Worm (Caenorhabditis elegans) whole organism, young adult: ENCODE data around the gene srw-117.
A peak's percentile ranks its signal among the peaks of the same experiment; 100 is the strongest.

Source experiments
- C06A6.2 ChIP-seq: fragments of 200-800 bp; sonication (Bioruptor generic); conservative IDR thresholded peaks from 2 replicates; pipeline ENCODE4 v1.3.6; 2022; ENCODE audit warnings: missing genetic modification characterization, missing compliant biosample characterization
- F49E8.2 ChIP-seq: sonication (generic microtip); optimal IDR thresholded peaks from 3 replicates; lab custom pipeline; 2017; ENCODE audit warnings: missing genetic modification characterization, mild to moderate bottlenecking, missing compliant biosample characterization, antibody characterized with exemption, moderate library complexity; ENCODE audit not compliant: insufficient read depth
- F55B11.4 ChIP-seq: sonication (generic microtip); optimal IDR thresholded peaks from 2 replicates; lab custom pipeline; 2016; ENCODE audit warnings: missing compliant biosample characterization, missing genetic modification characterization, borderline replicate concordance; ENCODE audit not compliant: insufficient read depth
- F57A8.1 ChIP-seq: fragments of 200-800 bp; sonication (Bioruptor generic); optimal IDR thresholded peaks from 2 replicates; lab custom pipeline; 2018; ENCODE audit warnings: mild to moderate bottlenecking, missing genetic modification characterization, moderate library complexity, missing compliant biosample characterization
- K11D2.4 ChIP-seq: fragments of 200-800 bp; sonication (Bioruptor generic); IDR thresholded peaks from 2 replicates; pipeline ENCODE4 v1.3.6; 2022; ENCODE audit warnings: missing genetic modification reagents, missing genetic modification characterization, missing compliant biosample characterization
- T26A5.8 ChIP-seq: sonication (generic microtip); optimal IDR thresholded peaks from 2 replicates; lab custom pipeline; 2016; ENCODE audit warnings: missing genetic modification characterization, missing compliant biosample characterization
- Y53F4B.3 ChIP-seq: fragments of 200-800 bp; sonication (Bioruptor generic); IDR thresholded peaks from 2 replicates; pipeline ENCODE4 v1.3.6; 2022; ENCODE audit warnings: missing genetic modification reagents, missing genetic modification characterization, missing compliant biosample characterization
- Y53G8AR.9 ChIP-seq: fragments of 200-800 bp; sonication (Bioruptor generic); conservative IDR thresholded peaks from 2 replicates; pipeline ENCODE4 v1.3.6; 2022; ENCODE audit warnings: missing genetic modification reagents, missing genetic modification characterization, missing compliant biosample characterization
- akir-1 ChIP-seq: fragments of 200-800 bp; sonication (Bioruptor generic); optimal IDR thresholded peaks from 2 replicates; lab custom pipeline; 2018; ENCODE audit warnings: mild to moderate bottlenecking, missing genetic modification characterization, moderate library complexity, missing compliant biosample characterization
- aptf-3 ChIP-seq: fragments of 200-800 bp; sonication (Bioruptor generic); IDR thresholded peaks from 2 replicates; pipeline ENCODE4 v1.3.6; 2022; ENCODE audit warnings: missing genetic modification characterization, missing compliant biosample characterization
- atf-7 ChIP-seq: sonication (generic microtip); optimal IDR thresholded peaks from 2 replicates; lab custom pipeline; 2017; ENCODE audit warnings: mild to moderate bottlenecking, missing genetic modification characterization, missing compliant biosample characterization
- athp-1 ChIP-seq: sonication (generic microtip); optimal IDR thresholded peaks from 2 replicates; lab custom pipeline; 2017; ENCODE audit warnings: mild to moderate bottlenecking, missing genetic modification characterization, missing compliant biosample characterization
- attf-5 ChIP-seq: fragments of 200-800 bp; sonication (Bioruptor generic); optimal IDR thresholded peaks from 2 replicates; lab custom pipeline; 2018; ENCODE audit warnings: mild to moderate bottlenecking, missing genetic modification characterization, missing compliant biosample characterization
- bed-2 ChIP-seq: fragments of 200-800 bp; sonication (Bioruptor generic); IDR thresholded peaks from 2 replicates; pipeline ENCODE4 v1.3.6; 2022; ENCODE audit warnings: missing genetic modification reagents, missing genetic modification characterization, missing compliant biosample characterization
- ccch-3 ChIP-seq: fragments of 200-800 bp; sonication (Bioruptor generic); optimal IDR thresholded peaks from 2 replicates; lab custom pipeline; 2018; ENCODE audit warnings: mild to moderate bottlenecking, missing genetic modification characterization, missing compliant biosample characterization
- cebp-2 ChIP-seq: fragments of 200-800 bp; sonication (Bioruptor generic); IDR thresholded peaks from 2 replicates; pipeline ENCODE4 v1.3.6; 2022; ENCODE audit warnings: missing genetic modification characterization, missing compliant biosample characterization
- ceh-58 ChIP-seq: fragments of 200-800 bp; sonication (Bioruptor generic); IDR thresholded peaks from 2 replicates; pipeline ENCODE4 v1.3.6; 2022; ENCODE audit warnings: missing genetic modification characterization, missing compliant biosample characterization
- ceh-91 ChIP-seq: fragments of 200-800 bp; sonication (Bioruptor generic); IDR thresholded peaks from 2 replicates; pipeline ENCODE4 v1.3.6; 2022; ENCODE audit warnings: missing genetic modification reagents, missing genetic modification characterization, missing compliant biosample characterization
- egrh-3 ChIP-seq: fragments of 200-800 bp; sonication (Bioruptor generic); IDR thresholded peaks from 2 replicates; pipeline ENCODE4 v1.3.6; 2022; ENCODE audit warnings: missing genetic modification reagents, missing genetic modification characterization, missing compliant biosample characterization
- lin-26 ChIP-seq: fragments of 200-800 bp; sonication (Bioruptor generic); IDR thresholded peaks from 2 replicates; pipeline ENCODE4 v1.3.6; 2022; ENCODE audit warnings: missing genetic modification reagents, missing genetic modification characterization, missing compliant biosample characterization
- lin-54 ChIP-seq: fragments of 200-800 bp; sonication (Bioruptor generic); optimal IDR thresholded peaks from 2 replicates; lab custom pipeline; 2018; ENCODE audit warnings: mild to moderate bottlenecking, missing genetic modification characterization, missing compliant biosample characterization
- nfyb-1 ChIP-seq: fragments of 200-800 bp; sonication (Bioruptor generic); IDR thresholded peaks from 2 replicates; pipeline ENCODE4 v1.3.6; 2022; ENCODE audit warnings: missing genetic modification reagents, missing genetic modification characterization, missing compliant biosample characterization
- nhr-27 ChIP-seq: fragments of 200-800 bp; sonication (Bioruptor generic); optimal IDR thresholded peaks from 2 replicates; lab custom pipeline; 2018; ENCODE audit warnings: mild to moderate bottlenecking, missing genetic modification characterization, moderate library complexity, missing compliant biosample characterization
- nhr-80 ChIP-seq: sonication (generic microtip); optimal IDR thresholded peaks from 2 replicates; lab custom pipeline; 2016; ENCODE audit warnings: missing genetic modification characterization, missing compliant biosample characterization
- rec-8 ChIP-seq, 2 experiments: sonication (generic microtip); optimal IDR thresholded peaks; 2 replicates each; lab custom pipeline; 2016; ENCODE audit warnings: mild to moderate bottlenecking in 2 of 2, missing genetic modification characterization in 2 of 2, missing genetic modification reagents in 2 of 2, missing genotype in 2 of 2, missing biosample characterization in 1 of 2, missing compliant biosample characterization in 1 of 2, moderate library complexity in 1 of 2
- sdz-38 ChIP-seq: sonication (generic microtip); optimal IDR thresholded peaks from 2 replicates; lab custom pipeline; 2016; ENCODE audit warnings: missing genotype, missing genetic modification characterization, missing compliant biosample characterization
- sea-2 ChIP-seq: fragments of 200-800 bp; sonication (Bioruptor generic); IDR thresholded peaks from 2 replicates; pipeline ENCODE4 v1.3.6; 2022; ENCODE audit warnings: missing genetic modification characterization, missing compliant biosample characterization
- snpc-4 ChIP-seq, 5 experiments: fragments of 150-350 bp in 1 of 5; sonication (generic microtip) in 4 of 5; optimal IDR thresholded peaks; 2 replicates each; lab custom pipeline; 2014 to 2018; ENCODE audit warnings: missing genetic modification characterization in 5 of 5, missing biosample characterization in 3 of 5, antibody characterized with exemption in 2 of 5, mild to moderate bottlenecking in 2 of 5, missing compliant biosample characterization in 2 of 5, missing genotype in 2 of 5, moderate library complexity in 2 of 5, missing genetic modification reagents in 1 of 5
- sptf-2 ChIP-seq: fragments of 200-800 bp; sonication (Bioruptor generic); optimal IDR thresholded peaks from 2 replicates; lab custom pipeline; 2018; ENCODE audit warnings: mild to moderate bottlenecking, missing genetic modification characterization, missing compliant biosample characterization
- zim-3 ChIP-seq: sonication (generic microtip); optimal IDR thresholded peaks from 2 replicates; lab custom pipeline; 2017; ENCODE audit warnings: mild to moderate bottlenecking, missing genetic modification characterization, moderate library complexity, missing compliant biosample characterization
- ztf-22 ChIP-seq: fragments of 200-800 bp; sonication (Bioruptor generic); optimal IDR thresholded peaks from 2 replicates; lab custom pipeline; 2018; ENCODE audit warnings: mild to moderate bottlenecking, missing genetic modification characterization, moderate library complexity, missing compliant biosample characterization
- ztf-3 ChIP-seq: fragments of 200-800 bp; sonication (Bioruptor generic); optimal IDR thresholded peaks from 2 replicates; lab custom pipeline; 2018; ENCODE audit warnings: mild to moderate bottlenecking, missing genetic modification characterization, missing compliant biosample characterization

The srw-117 gene

DNA sequence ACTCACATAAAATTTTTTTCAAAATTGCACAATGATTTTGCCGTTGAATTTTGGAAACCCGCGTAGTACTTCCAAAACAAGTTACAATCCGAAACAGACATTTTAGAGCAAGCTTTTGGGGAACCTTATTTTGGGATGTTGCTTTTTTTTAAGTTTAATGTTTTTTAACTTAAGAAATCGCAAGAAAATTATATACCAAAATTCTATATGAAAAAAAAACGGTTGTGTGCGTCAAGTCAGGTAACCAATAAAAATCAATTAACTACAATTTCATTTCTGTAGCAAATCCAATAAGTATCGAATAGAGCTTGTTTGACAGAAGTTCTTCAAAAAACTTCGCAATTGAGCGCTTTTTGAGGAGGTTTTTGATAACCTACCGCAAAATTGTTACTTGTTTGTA is at the start of gene srw-117:
Gene srw-117, minus strand, starts transcription at position 101 of the 400 bp plus-strand sequence.
- TF ChIP-seq sea-2 (GFP tag; lab: Robert Waterston, UW) (no peak), attf-5 (GFP tag; lab: Kevin White, UChicago) (no peak), bed-2 (no peak), aptf-3 (GFP tag; lab: Robert Waterston, UW) (no peak), F49E8.2 (no peak), rec-8 (tag; optimal IDR thresholded peaks at IDR 0.05; lab: Kevin White, UChicago) (no peak), nfyb-1 (GFP tag; lab: Robert Waterston, UW) (no peak), Y53F4B.3 (GFP tag; lab: Robert Waterston, UW) (no peak), ztf-3 (GFP tag; lab: Kevin White, UChicago) (no peak), athp-1 (tag; lab: Kevin White, UChicago) (no peak), lin-54 (GFP tag; lab: Kevin White, UChicago) (no peak), snpc-4 (GFP tag; optimal IDR thresholded peaks at IDR 0.05; lab: Kevin White, UChicago) (no peak), snpc-4 (tag; optimal IDR thresholded peaks at IDR 0.05; lab: Kevin White, UChicago) (no peak), zim-3 (tag; lab: Kevin White, UChicago) (no peak), sdz-38 (tag; lab: Kevin White, UChicago) (no peak), C06A6.2 (GFP tag; lab: Robert Waterston, UW) (no peak), lin-26 (no peak)

DNA sequence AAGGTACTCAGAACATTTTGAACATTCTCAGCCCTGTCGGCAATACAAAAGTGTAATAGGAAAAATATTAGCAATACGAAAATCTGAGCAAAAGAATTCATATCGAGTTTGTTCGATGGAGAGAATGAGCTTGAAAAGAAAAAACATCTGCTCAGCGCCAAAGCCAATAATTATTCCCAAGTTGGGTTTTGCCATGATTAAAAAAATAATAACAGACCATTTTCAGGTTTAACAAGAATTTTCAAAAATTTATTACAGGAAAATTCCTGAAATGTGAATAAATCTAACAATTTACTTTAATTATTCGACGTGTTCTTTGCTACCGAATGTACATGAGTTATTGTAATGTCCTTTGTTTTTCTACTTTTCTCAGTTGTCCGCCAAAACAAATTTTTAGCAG is 49.1 kb upstream of the srw-117 start, which contains the start of gene irld-38:
Gene irld-38, minus strand, starts transcription at position 101 of the 400 bp plus-strand sequence.
- TF ChIP-seq nhr-80 (tag; lab: Kevin White, UChicago), result no peak
- no peak for TF ChIP-seq akir-1 (GFP tag; lab: Kevin White, UChicago)
- TF ChIP-seq atf-7 (tag; lab: Kevin White, UChicago), result no peak
- no peak for TF ChIP-seq nfyb-1 (GFP tag; lab: Robert Waterston, UW)
- no peak for TF ChIP-seq nhr-27 (tag; lab: Kevin White, UChicago)
- TF ChIP-seq Y53G8AR.9 (GFP tag; lab: Robert Waterston, UW), result no peak
- no peak for TF ChIP-seq ceh-91
- TF ChIP-seq cebp-2 (GFP tag; lab: Robert Waterston, UW), result no peak
- TF ChIP-seq ccch-3 (GFP tag; lab: Kevin White, UChicago), result no peak
- no peak for TF ChIP-seq F57A8.1 (GFP tag; lab: Kevin White, UChicago)
- TF ChIP-seq F55B11.4 (tag; lab: Kevin White, UChicago), result no peak
- no peak for TF ChIP-seq ceh-58 (GFP tag; lab: Robert Waterston, UW)
- no peak for TF ChIP-seq egrh-3 (GFP tag; lab: Robert Waterston, UW)
- TF ChIP-seq bed-2, result no peak

DNA sequence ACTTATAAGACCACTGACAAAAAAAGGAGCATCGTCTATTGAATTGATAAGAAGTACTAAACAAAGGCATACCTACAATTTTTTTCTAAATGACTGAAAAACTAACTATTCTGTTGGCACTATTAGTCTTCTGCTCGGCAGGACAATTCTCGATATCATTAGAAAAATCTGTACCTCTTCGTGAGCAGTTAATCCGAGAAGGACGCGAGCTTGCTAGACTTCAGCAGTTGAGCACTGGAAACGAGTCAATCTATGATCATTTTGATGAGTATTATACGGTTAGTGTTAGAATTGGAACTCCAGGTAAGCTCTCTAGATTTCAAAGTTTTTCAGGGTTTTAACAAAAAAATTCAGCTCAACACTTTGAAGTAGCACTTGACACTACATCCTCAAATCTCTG is 45.0 kb upstream of the srw-117 start, which contains the start of gene asp-7:
Gene asp-7, plus strand, starts transcription at position 81 of the 400 bp plus-strand sequence.
- TF ChIP-seq sptf-2, result no peak
- TF ChIP-seq T26A5.8, result no peak
- TF ChIP-seq sea-2 (GFP tag; lab: Robert Waterston, UW), result no peak
- TF ChIP-seq Y53G8AR.9 (GFP tag; lab: Robert Waterston, UW), result no peak
- TF ChIP-seq egrh-3 (GFP tag; lab: Robert Waterston, UW), result no peak
- no peak for TF ChIP-seq K11D2.4
- TF ChIP-seq, all 124 proteins: peak for 0

DNA sequence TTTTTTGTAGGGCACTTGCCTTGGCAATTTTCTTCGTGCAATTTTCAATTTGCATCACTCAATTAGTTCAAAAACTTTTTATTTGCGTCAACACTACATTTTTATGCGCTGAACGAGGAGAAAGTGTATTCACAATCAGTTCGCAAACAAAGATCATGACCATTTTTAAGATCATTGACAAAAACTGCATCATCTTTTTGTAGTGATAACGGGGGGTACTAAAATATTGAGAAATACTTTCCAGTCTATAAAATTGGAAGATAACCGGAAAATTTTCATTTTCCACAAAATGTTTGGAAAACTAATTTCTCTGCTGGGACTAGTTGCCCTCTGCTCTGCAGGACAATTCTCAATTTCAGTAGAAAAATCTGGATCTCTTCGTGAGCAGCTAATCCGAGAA is 41.0 kb upstream of the srw-117 start, which contains the start of gene asp-8:
Gene asp-8, plus strand, starts transcription at position 276 of the 400 bp plus-strand sequence.
- TF ChIP-seq ztf-22 (no peak), nhr-80 (tag; lab: Kevin White, UChicago) (peak; percentile 9)
